Worm (Caenorhabditis elegans): ENCODE data around the gene H25K10.1.

DNA sequence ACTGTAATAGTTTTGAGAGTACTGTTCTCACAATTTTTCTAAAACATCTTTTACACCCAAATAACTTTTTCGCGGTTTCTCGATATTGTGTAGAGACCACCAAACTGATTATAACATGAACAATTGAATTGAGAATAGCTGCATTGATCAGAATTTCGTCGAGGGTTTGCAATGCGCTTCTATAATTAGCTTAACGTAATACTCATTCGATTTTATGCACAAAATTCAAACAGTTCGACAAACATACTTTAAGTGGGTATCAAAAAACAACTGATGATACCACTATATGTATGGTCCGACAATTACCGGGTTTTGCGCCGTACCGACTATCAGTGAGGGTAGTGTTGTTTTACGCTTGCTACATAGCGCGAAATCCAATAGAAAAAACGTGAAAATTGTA lies 34.7 kb downstream of the H25K10.1 start:
- TF ChIP-seq tab-1 (GFP tag; IDR thresholded peaks at IDR 0.05) (no peak), ztf-29 (GFP tag; IDR thresholded peaks at IDR 0.05) (no peak), flt-1 (GFP tag; IDR thresholded peaks at IDR 0.05) (no peak), T22C8.4 (GFP tag; IDR thresholded peaks at IDR 0.05) (no peak)
